Fruit fly (Drosophila melanogaster): Measurements from ENCODE around the gene rudhira.

Gene rudhira

dm6 chrX:11823003-11823402 lies 6.3 kb downstream of the rudhira start (continued):
- TF ChIP-seq CG8944 (GFP tag; optimal IDR thresholded peaks at IDR 0.05) (no peak), Dad (GFP tag; optimal IDR thresholded peaks at IDR 0.05) (no peak), croc (GFP tag; conservative IDR thresholded peaks at IDR 0.05) (no peak), az2 (GFP tag; optimal IDR thresholded peaks at IDR 0.05) (no peak), NfI (GFP tag; optimal IDR thresholded peaks at IDR 0.05) (no peak), CG17802 (tag; optimal IDR thresholded peaks at IDR 0.05) (no peak), CG12391 (tag; optimal IDR thresholded peaks at IDR 0.05) (no peak), dm (GFP tag; optimal IDR thresholded peaks at IDR 0.05) (no peak), schlank (tag; optimal IDR thresholded peaks at IDR 0.05) (no peak), chn (GFP tag; optimal IDR thresholded peaks at IDR 0.05) (no peak), E2f1 (GFP tag; IDR thresholded peaks at IDR 0.05) (no peak), Fer1 (GFP tag; optimal IDR thresholded peaks at IDR 0.05) (peak; percentile 22), CG16815 (GFP tag; optimal IDR thresholded peaks at IDR 0.05) (no peak), Drgx (GFP tag; IDR thresholded peaks at IDR 0.05) (peak; percentile 63), nom (GFP tag; optimal IDR thresholded peaks at IDR 0.05) (peak; percentile 70), CHES-1-like (GFP tag; optimal IDR thresholded peaks at IDR 0.05) (no peak), CG9817 (tag; optimal IDR thresholded peaks at IDR 0.05) (no peak), CG4854 (GFP tag; optimal IDR thresholded peaks at IDR 0.05) (no peak), Doc2 (GFP tag; IDR thresholded peaks at IDR 0.05) (no peak), NC2β (GFP tag; optimal IDR thresholded peaks at IDR 0.05) (peak; percentile 43), odd (GFP tag; optimal IDR thresholded peaks at IDR 0.05) (no peak), sqz (GFP tag; optimal IDR thresholded peaks at IDR 0.05) (no peak), CG8478 (optimal IDR thresholded peaks at IDR 0.05) (no peak), CG31224 (GFP tag; IDR thresholded peaks at IDR 0.05) (no peak), ap (GFP tag; IDR thresholded peaks at IDR 0.05) (no peak), sug (tag; optimal IDR thresholded peaks at IDR 0.05) (no peak), nerfin-2 (GFP tag; IDR thresholded peaks at IDR 0.05; ENCODE audit: partially characterized antibody) (no peak), jumu (GFP tag; optimal IDR thresholded peaks at IDR 0.05) (no peak), Side (GFP tag; optimal IDR thresholded peaks at IDR 0.05) (no peak), zen2 (GFP tag; IDR thresholded peaks at IDR 0.05; ENCODE audit: partially characterized antibody) (no peak), abd-A (tag; optimal IDR thresholded peaks at IDR 0.05) (no peak), da (GFP tag; optimal IDR thresholded peaks at IDR 0.05) (no peak), CG6683 (GFP tag; optimal IDR thresholded peaks at IDR 0.05) (no peak), CG6791 (GFP tag; IDR thresholded peaks at IDR 0.05; ENCODE audit: partially characterized antibody) (no peak), Mrtf (GFP tag; IDR thresholded peaks at IDR 0.05) (no peak), br (optimal IDR thresholded peaks at IDR 0.05) (no peak), CG3838 (GFP tag; optimal IDR thresholded peaks at IDR 0.05) (no peak), CG13287 (GFP tag; IDR thresholded peaks at IDR 0.05; ENCODE audit: partially characterized antibody) (no peak), al (GFP tag; IDR thresholded peaks at IDR 0.05) (no peak), pnt (GFP tag; optimal IDR thresholded peaks at IDR 0.05) (no peak), org-1 (GFP tag; optimal IDR thresholded peaks at IDR 0.05) (no peak), ssp (GFP tag; IDR thresholded peaks at IDR 0.05) (no peak), sim (GFP tag; IDR thresholded peaks at IDR 0.05) (no peak), sima (GFP tag; optimal IDR thresholded peaks at IDR 0.05) (no peak), tap (tag; optimal IDR thresholded peaks at IDR 0.05) (peak; percentile 41), CG10565 (GFP tag; optimal IDR thresholded peaks at IDR 0.05) (no peak), Mes4 (GFP tag; optimal IDR thresholded peaks at IDR 0.05) (no peak), gce (GFP tag; IDR thresholded peaks at IDR 0.05) (no peak), CG15601 (tag; optimal IDR thresholded peaks at IDR 0.05) (peak; percentile 61), tin (GFP tag; optimal IDR thresholded peaks at IDR 0.05) (no peak), CG17912 (GFP tag; optimal IDR thresholded peaks at IDR 0.05) (peak; percentile 67), dmrt11E (tag; optimal IDR thresholded peaks at IDR 0.05) (peak; percentile 1), CG1024 (GFP tag; IDR thresholded peaks at IDR 0.05) (no peak)

Measured in whole organism, embryonic.